Worm (Caenorhabditis elegans): ENCODE measurements around the gene ceh-79.

ceh-79 gene

ce11 chrV:13298706-13299105, 2.9 kb upstream of the ceh-79 start:
- TF ChIP-seq efl-3 (GFP tag; optimal IDR thresholded peaks at IDR 0.05) (no peak), jun-1 (tag; optimal IDR thresholded peaks at IDR 0.05) (no peak), nhr-90 (tag; optimal IDR thresholded peaks at IDR 0.05; ENCODE audit: poor library complexity) (no peak), lin-13 (GFP tag; optimal IDR thresholded peaks at IDR 0.05) (no peak), rnt-1 (tag; optimal IDR thresholded peaks at IDR 0.05) (peak; percentile 2), nhr-71 (tag; optimal IDR thresholded peaks at IDR 0.05) (peak; percentile 11), fkh-10 (GFP tag; optimal IDR thresholded peaks at IDR 0.05) (no peak), lin-14 (GFP tag; optimal IDR thresholded peaks at IDR 0.05) (peak; percentile 37)

- TF ChIP-seq efl-1 (optimal IDR thresholded peaks at IDR 0.05) (no peak), efl-1 (GFP tag; optimal IDR thresholded peaks at IDR 0.05 in 1 of 2) (peak in 1 of 2 experiments; percentile 65), pax-3 (tag; optimal IDR thresholded peaks at IDR 0.05) (peak; percentile 60), ceh-8 (GFP tag; optimal IDR thresholded peaks at IDR 0.05) (no peak), nhr-19 (GFP tag; conservative IDR thresholded peaks at IDR 0.05) (no peak), zag-1 (tag; optimal IDR thresholded peaks at IDR 0.05) (no peak)
Observed at ce11 chrV:13299398-13299797, 2.2 kb upstream of the ceh-79 start.

ce11 chrV:13300492-13300891, 1.1 kb upstream of the ceh-79 start:
- TF ChIP-seq ces-1 (GFP tag; optimal IDR thresholded peaks at IDR 0.05) (no peak), lin-14 (GFP tag; optimal IDR thresholded peaks at IDR 0.05) (peak; percentile 36), nhr-90 (tag; optimal IDR thresholded peaks at IDR 0.05; ENCODE audit: poor library complexity) (no peak)

- TF ChIP-seq tlp-1 (tag; optimal IDR thresholded peaks at IDR 0.05), result no peak
- TF ChIP-seq elt-2 (tag; optimal IDR thresholded peaks at IDR 0.05), result peak; percentile 72
- TF ChIP-seq nhr-84 (tag; optimal IDR thresholded peaks at IDR 0.05), result no peak
- no peak for TF ChIP-seq ceh-90 (tag; optimal IDR thresholded peaks at IDR 0.05)
- no peak for TF ChIP-seq xbp-1 (tag; optimal IDR thresholded peaks at IDR 0.05)
Observed at ce11 chrV:13304663-13305188, 3.1 kb downstream of the ceh-79 start, which contains the start of gene C26E1.2. C26E1.2 (plus strand) TSS chrV:13305138.

- TF ChIP-seq nhr-71 (tag; optimal IDR thresholded peaks at IDR 0.05), result no peak
- no peak for TF ChIP-seq mab-9 (GFP tag; IDR thresholded peaks at IDR 0.05)
- TF ChIP-seq ceh-82 (tag; optimal IDR thresholded peaks at IDR 0.05), result no peak
- no peak for TF ChIP-seq egl-27 (tag; optimal IDR thresholded peaks at IDR 0.05)
- no peak for TF ChIP-seq dpl-1 (GFP tag; optimal IDR thresholded peaks at IDR 0.05)
- no peak for TF ChIP-seq dsc-1 (tag; optimal IDR thresholded peaks at IDR 0.05)
- TF ChIP-seq jun-1 (tag; optimal IDR thresholded peaks at IDR 0.05), result no peak
- no peak for TF ChIP-seq nhr-19 (GFP tag; conservative IDR thresholded peaks at IDR 0.05)
- no peak for TF ChIP-seq ceh-8 (GFP tag; optimal IDR thresholded peaks at IDR 0.05)
- TF ChIP-seq hlh-4 (tag; optimal IDR thresholded peaks at IDR 0.05), result no peak
- TF ChIP-seq sox-4 (tag; optimal IDR thresholded peaks at IDR 0.05), result no peak
- TF ChIP-seq efl-3 (GFP tag; optimal IDR thresholded peaks at IDR 0.05), result no peak
- TF ChIP-seq fkh-4 (tag; optimal IDR thresholded peaks at IDR 0.05; ENCODE audit: borderline replicate concordance), result no peak
- TF ChIP-seq efl-1 (optimal IDR thresholded peaks at IDR 0.05), result no peak
- TF ChIP-seq efl-1 (GFP tag; optimal IDR thresholded peaks at IDR 0.05 in 1 of 2), result no peak
- no peak for TF ChIP-seq nhr-28 (tag; optimal IDR thresholded peaks at IDR 0.05)
Observed at ce11 chrV:13308616-13309015, 7.0 kb downstream of the ceh-79 start, which contains the start of gene C50B6.1. C50B6.1 (plus strand) TSS chrV:13308916.

- TF ChIP-seq ets-5 (GFP tag; IDR thresholded peaks at IDR 0.05) (no peak), isw-1 (GFP tag; IDR thresholded peaks at IDR 0.05) (no peak), ceh-88 (GFP tag; IDR thresholded peaks at IDR 0.05) (no peak), lsy-2 (tag; optimal IDR thresholded peaks at IDR 0.05) (no peak), ceh-90 (tag; optimal IDR thresholded peaks at IDR 0.05) (no peak), grh-1 (GFP tag; IDR thresholded peaks at IDR 0.05) (no peak), nhr-71 (tag; optimal IDR thresholded peaks at IDR 0.05) (no peak), mab-9 (GFP tag; IDR thresholded peaks at IDR 0.05) (no peak), snu-23 (GFP tag; optimal IDR thresholded peaks at IDR 0.05) (no peak), blmp-1 (tag; optimal IDR thresholded peaks at IDR 0.05) (no peak), efl-3 (GFP tag; optimal IDR thresholded peaks at IDR 0.05) (no peak), vab-15 (tag; optimal IDR thresholded peaks at IDR 0.05) (no peak), nhr-90 (tag; optimal IDR thresholded peaks at IDR 0.05; ENCODE audit: poor library complexity) (no peak), lin-15B (tag; optimal IDR thresholded peaks at IDR 0.05) (no peak), aha-1 (tag; optimal IDR thresholded peaks at IDR 0.05) (no peak), mef-2 (tag; optimal IDR thresholded peaks at IDR 0.05) (no peak), sox-4 (tag; optimal IDR thresholded peaks at IDR 0.05) (no peak), nhr-85 (tag) (no peak), nhr-77 (tag; optimal IDR thresholded peaks at IDR 0.05) (no peak)
Observed at ce11 chrV:13309806-13310205, 8.2 kb downstream of the ceh-79 start.

Measured in whole organism, L1 larva.